Fruit fly (Drosophila melanogaster): ENCODE data around the gene CG14259.

Gene CG14259

DNA sequence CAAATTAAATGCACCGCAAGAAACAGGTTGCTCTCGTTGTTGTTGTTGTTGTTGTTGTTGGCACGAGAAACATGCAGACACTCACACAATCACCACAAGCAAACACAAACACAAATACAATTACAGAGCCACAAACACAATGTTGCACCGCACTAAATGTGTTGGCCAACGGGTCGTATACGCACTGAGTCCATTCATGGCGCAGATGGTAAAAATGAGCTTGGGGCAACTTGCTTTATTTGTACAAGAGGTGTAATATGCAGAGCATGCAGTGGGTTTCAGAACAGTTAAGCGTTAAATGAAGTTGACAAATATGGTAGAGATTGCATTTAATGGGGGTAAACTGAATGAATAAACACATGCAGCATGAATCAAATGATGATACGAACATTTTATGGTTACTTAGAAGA lies 43.6 kb downstream of the CG14259 start (continued):
- TF ChIP-seq CG9609 (GFP tag; optimal IDR thresholded peaks at IDR 0.05) (no peak), cg (GFP tag; optimal IDR thresholded peaks at IDR 0.05) (peak; percentile 80), B-H2 (GFP tag; optimal IDR thresholded peaks at IDR 0.05) (no peak), Aef1 (GFP tag; IDR thresholded peaks at IDR 0.05) (no peak), CG14860 (GFP tag; IDR thresholded peaks at IDR 0.05; ENCODE audit: partially characterized antibody) (no peak), bowl (GFP tag; IDR thresholded peaks at IDR 0.05) (no peak), dati (GFP tag; IDR thresholded peaks at IDR 0.05) (no peak), CG1233 (GFP tag; optimal IDR thresholded peaks at IDR 0.05) (no peak), slp2 (GFP tag; optimal IDR thresholded peaks at IDR 0.05) (peak; percentile 22), slbo (GFP tag; IDR thresholded peaks at IDR 0.05) (no peak), grau (tag; optimal IDR thresholded peaks at IDR 0.05) (no peak), fu2 (GFP tag; optimal IDR thresholded peaks at IDR 0.05) (no peak), CG2712 (tag; optimal IDR thresholded peaks at IDR 0.05) (peak; percentile 19), chm (GFP tag; IDR thresholded peaks at IDR 0.05) (no peak), CG31441 (GFP tag; IDR thresholded peaks at IDR 0.05) (peak; percentile 41), Adf1 (GFP tag; IDR thresholded peaks at IDR 0.05) (no peak), dmrt99B (tag; optimal IDR thresholded peaks at IDR 0.05) (peak; percentile 54), caup (GFP tag; optimal IDR thresholded peaks at IDR 0.05; ENCODE audit: severe bottlenecking) (no peak), sim (GFP tag; IDR thresholded peaks at IDR 0.05) (no peak), CG11247 (GFP tag; IDR thresholded peaks at IDR 0.05) (no peak), CG17802 (tag; optimal IDR thresholded peaks at IDR 0.05) (peak; percentile 6), CG7271 (tag; optimal IDR thresholded peaks at IDR 0.05) (peak; percentile 11), Sry-β (GFP tag; optimal IDR thresholded peaks at IDR 0.05) (no peak), CG17361 (GFP tag; IDR thresholded peaks at IDR 0.05) (peak; percentile 56; the same call in 2 of the 3 replicates), ken (GFP tag; IDR thresholded peaks at IDR 0.05) (no peak), sc (optimal IDR thresholded peaks at IDR 0.05) (no peak), sc (GFP tag; optimal IDR thresholded peaks at IDR 0.05) (peak; percentile 60), br (optimal IDR thresholded peaks at IDR 0.05) (no peak), CG3163 (GFP tag; optimal IDR thresholded peaks at IDR 0.05) (no peak), gro (GFP tag; optimal IDR thresholded peaks at IDR 0.05) (no peak), CG12104 (GFP tag; optimal IDR thresholded peaks at IDR 0.05) (no peak), bsh (GFP tag; optimal IDR thresholded peaks at IDR 0.05) (peak in 1 of 2 experiments; percentile 68), CG4730 (GFP tag; IDR thresholded peaks at IDR 0.05) (no peak), wor (GFP tag; IDR thresholded peaks at IDR 0.05) (no peak), hth (optimal IDR thresholded peaks at IDR 0.05) (no peak), CG11696 (GFP tag; IDR thresholded peaks at IDR 0.05) (no peak), CG9727 (GFP tag; optimal IDR thresholded peaks at IDR 0.05) (no peak), hkb (optimal IDR thresholded peaks at IDR 0.05) (no peak), hkb (GFP tag; IDR thresholded peaks at IDR 0.05) (peak; percentile 43; the same call in 1 of the 2 replicates), emc (GFP tag; optimal IDR thresholded peaks at IDR 0.05) (no peak), CG33213 (GFP tag; optimal IDR thresholded peaks at IDR 0.05) (no peak), E2f1 (GFP tag; IDR thresholded peaks at IDR 0.05) (no peak), ara (GFP tag; IDR thresholded peaks at IDR 0.05) (peak; percentile 54; the same call in 1 of the 2 replicates), Trl (optimal IDR thresholded peaks at IDR 0.05) (no peak), Trl (GFP tag; optimal IDR thresholded peaks at IDR 0.05) (peak; percentile 53), CG7372 (GFP tag; IDR thresholded peaks at IDR 0.05) (peak; percentile 41), CG7839 (tag; optimal IDR thresholded peaks at IDR 0.05) (no peak), CG2889 (GFP tag; IDR thresholded peaks at IDR 0.05) (no peak), ash1 (GFP tag; optimal IDR thresholded peaks at IDR 0.05) (no peak), CG10267 (tag; optimal IDR thresholded peaks at IDR 0.05) (peak; percentile 10), Optix (GFP tag; IDR thresholded peaks at IDR 0.05) (no peak), Hmr (GFP tag; optimal IDR thresholded peaks at IDR 0.05) (peak; percentile 24), mld (GFP tag; IDR thresholded peaks at IDR 0.05; ENCODE audit: partially characterized antibody) (no peak), CG1647 (GFP tag; optimal IDR thresholded peaks at IDR 0.05) (no peak)
